Worm (Caenorhabditis elegans): Measurements from ENCODE around the gene sru-8.

The sru-8 gene

DNA sequence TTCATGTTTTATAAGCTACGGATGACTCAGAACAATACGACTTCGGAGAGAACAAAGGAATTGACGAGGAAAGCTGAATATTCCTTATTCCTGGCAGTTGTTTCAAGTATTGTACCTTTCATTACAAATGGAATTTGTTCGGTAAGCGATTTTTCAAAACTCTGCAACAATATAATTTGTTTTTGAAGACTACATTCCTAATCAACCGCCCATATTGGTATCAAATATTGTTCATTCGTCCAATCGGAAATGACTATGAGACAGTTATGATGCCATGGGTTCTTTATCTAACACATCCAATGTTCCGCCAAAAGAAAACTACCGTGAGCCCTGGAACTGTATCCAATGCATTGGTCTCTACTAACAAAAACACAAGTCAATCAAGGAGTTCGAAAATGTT, 31.4 kb upstream of the sru-8 start:
- TF ChIP-seq zip-5 (tag; optimal IDR thresholded peaks at IDR 0.05) (no peak), pax-1 (tag; optimal IDR thresholded peaks at IDR 0.05) (no peak), ceh-2 (tag; optimal IDR thresholded peaks at IDR 0.05) (no peak), unc-42 (tag; optimal IDR thresholded peaks at IDR 0.05) (no peak), pqm-1 (tag; optimal IDR thresholded peaks at IDR 0.05) (no peak), fkh-6 (tag; optimal IDR thresholded peaks at IDR 0.05) (no peak), T23F11.4 (GFP tag; optimal IDR thresholded peaks at IDR 0.05) (no peak), pha-2 (tag; optimal IDR thresholded peaks at IDR 0.05) (no peak), ceh-14 (tag; optimal IDR thresholded peaks at IDR 0.05) (no peak), ets-4 (tag; optimal IDR thresholded peaks at IDR 0.05) (no peak), ceh-9 (tag; optimal IDR thresholded peaks at IDR 0.05) (no peak), pros-1 (tag; optimal IDR thresholded peaks at IDR 0.05) (no peak), lim-6 (tag; optimal IDR thresholded peaks at IDR 0.05) (no peak), unc-86 (tag; optimal IDR thresholded peaks at IDR 0.05) (no peak), fkh-10 (GFP tag; optimal IDR thresholded peaks at IDR 0.05) (no peak), C08G9.2 (tag; optimal IDR thresholded peaks at IDR 0.05) (no peak), ceh-24 (tag; optimal IDR thresholded peaks at IDR 0.05) (no peak), ztf-16 (tag; optimal IDR thresholded peaks at IDR 0.05) (no peak)

DNA sequence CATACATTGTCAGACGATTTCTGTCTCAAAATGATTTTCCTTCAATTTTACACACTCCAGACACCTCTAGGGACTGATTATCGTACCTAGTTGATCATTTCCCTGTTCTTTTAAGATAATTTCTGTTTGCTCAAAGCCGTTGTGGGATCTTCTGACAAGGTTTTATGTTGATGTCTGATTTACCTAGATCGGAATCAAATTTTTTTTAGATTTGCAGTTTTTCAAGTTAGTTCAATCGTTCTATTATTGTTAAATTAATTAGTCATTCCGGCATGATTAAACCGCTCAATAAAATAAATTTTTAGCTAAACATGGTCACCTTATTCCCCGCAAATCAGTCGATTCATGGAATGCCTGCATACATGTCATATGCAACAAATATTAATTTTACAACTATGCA, 30.1 kb upstream of the sru-8 start, which contains the start of gene sru-30:
TSS of gene sru-30 (plus strand) at position 301 of the 400 bp plus-strand sequence.
- TF ChIP-seq pag-3 (tag; optimal IDR thresholded peaks at IDR 0.05; ENCODE audit: borderline replicate concordance), result no peak

DNA sequence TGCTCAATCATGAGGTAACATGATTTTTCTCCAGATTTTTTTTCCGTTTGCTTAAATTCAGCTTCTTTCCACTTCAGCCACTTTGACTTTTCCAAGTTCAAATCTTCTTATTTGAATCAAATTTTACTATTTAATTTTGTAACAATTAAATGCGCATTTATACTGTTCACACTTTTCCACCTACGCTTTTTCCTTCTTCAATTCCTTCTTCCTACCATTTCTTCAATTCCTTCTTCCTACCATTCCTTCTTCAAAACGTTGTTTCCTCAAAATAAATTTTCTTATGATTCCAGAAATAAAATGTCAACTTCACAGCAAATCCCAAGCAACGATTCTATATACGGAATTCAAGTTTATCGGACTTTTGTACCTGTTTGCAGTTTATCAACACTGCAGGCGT, 27.3 kb upstream of the sru-8 start, which contains the start of gene sru-31:
TSS of gene sru-31 (plus strand) at position 301 of the 400 bp plus-strand sequence.
- no peak for TF ChIP-seq nfya-1 (tag; optimal IDR thresholded peaks at IDR 0.05)
- TF ChIP-seq ref-2 (tag; optimal IDR thresholded peaks at IDR 0.05), result no peak
- no peak for TF ChIP-seq pat-9 (tag; optimal IDR thresholded peaks at IDR 0.05)
- TF ChIP-seq sox-2 (GFP tag; IDR thresholded peaks at IDR 0.05), result no peak
- no peak for TF ChIP-seq T23F11.4 (GFP tag; optimal IDR thresholded peaks at IDR 0.05)
- TF ChIP-seq Y22D7AL.16 (tag; optimal IDR thresholded peaks at IDR 0.05), result no peak
- no peak for TF ChIP-seq fkh-10 (GFP tag; optimal IDR thresholded peaks at IDR 0.05)
- no peak for TF ChIP-seq fkh-6 (tag; optimal IDR thresholded peaks at IDR 0.05)
- no peak for TF ChIP-seq lin-11 (tag; optimal IDR thresholded peaks at IDR 0.05)
- no peak for TF ChIP-seq ttx-3 (tag; optimal IDR thresholded peaks at IDR 0.05)
- no peak for TF ChIP-seq ceh-18 (tag; optimal IDR thresholded peaks at IDR 0.05)
- no peak for TF ChIP-seq sox-4 (tag; optimal IDR thresholded peaks at IDR 0.05)
- no peak for TF ChIP-seq nhr-11 (tag; optimal IDR thresholded peaks at IDR 0.05)
- TF ChIP-seq unc-55 (GFP tag; optimal IDR thresholded peaks at IDR 0.05), result no peak
- no peak for TF ChIP-seq sdc-2 (tag; optimal IDR thresholded peaks at IDR 0.05)
- TF ChIP-seq hlh-6 (tag; optimal IDR thresholded peaks at IDR 0.05), result no peak

DNA sequence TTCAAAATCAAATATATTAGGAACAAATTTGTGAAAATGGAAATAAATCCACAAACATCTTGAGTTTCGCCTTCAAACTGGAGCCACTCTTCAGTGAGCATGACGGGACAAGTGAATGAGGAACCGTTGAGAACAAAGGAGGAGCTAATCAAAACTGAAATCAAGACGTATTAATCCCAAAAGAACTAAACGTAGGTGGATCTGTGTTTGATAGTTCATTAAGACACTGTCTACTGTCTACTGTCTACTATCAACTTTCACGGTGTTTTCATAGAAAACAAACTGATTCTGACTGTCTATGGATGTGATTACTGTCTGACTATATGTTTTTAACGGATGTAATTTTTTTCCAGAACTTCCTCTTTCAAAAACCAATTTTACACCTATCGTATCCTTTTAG, 21.9 kb upstream of the sru-8 start, which contains the start of gene str-193:
TSS of gene str-193 (minus strand) at position 101 of the 400 bp plus-strand sequence.
- TF ChIP-seq ahr-1 (tag; optimal IDR thresholded peaks at IDR 0.05) (no peak), fax-1 (tag; optimal IDR thresholded peaks at IDR 0.05) (no peak), pha-2 (tag; optimal IDR thresholded peaks at IDR 0.05) (no peak), K09A11.1 (tag; optimal IDR thresholded peaks at IDR 0.05; ENCODE audit: insufficient read depth) (no peak), nhr-11 (tag; optimal IDR thresholded peaks at IDR 0.05) (no peak), rnt-1 (tag; optimal IDR thresholded peaks at IDR 0.05) (no peak), ceh-48 (tag; optimal IDR thresholded peaks at IDR 0.05) (no peak), unc-55 (GFP tag; optimal IDR thresholded peaks at IDR 0.05) (no peak), mec-3 (tag; optimal IDR thresholded peaks at IDR 0.05; ENCODE audit: borderline replicate concordance) (no peak), dmd-4 (tag; optimal IDR thresholded peaks at IDR 0.05; ENCODE audit: borderline replicate concordance) (no peak), nfya-1 (tag; optimal IDR thresholded peaks at IDR 0.05) (no peak), ceh-14 (tag; optimal IDR thresholded peaks at IDR 0.05) (no peak), hlh-30 (tag; optimal IDR thresholded peaks at IDR 0.05; ENCODE audit: insufficient read depth) (no peak), C08G9.2 (tag; optimal IDR thresholded peaks at IDR 0.05) (no peak), eyg-1 (tag; optimal IDR thresholded peaks at IDR 0.05) (no peak), elt-2 (tag; optimal IDR thresholded peaks at IDR 0.05) (no peak), T23F11.4 (GFP tag; optimal IDR thresholded peaks at IDR 0.05) (no peak), hlh-6 (tag; optimal IDR thresholded peaks at IDR 0.05) (no peak), lim-6 (tag; optimal IDR thresholded peaks at IDR 0.05) (no peak), ceh-2 (tag; optimal IDR thresholded peaks at IDR 0.05) (no peak)

Measured in whole organism, late embryonic.